Worm (Caenorhabditis elegans): ENCODE results near the gene F49E8.8.

DNA sequence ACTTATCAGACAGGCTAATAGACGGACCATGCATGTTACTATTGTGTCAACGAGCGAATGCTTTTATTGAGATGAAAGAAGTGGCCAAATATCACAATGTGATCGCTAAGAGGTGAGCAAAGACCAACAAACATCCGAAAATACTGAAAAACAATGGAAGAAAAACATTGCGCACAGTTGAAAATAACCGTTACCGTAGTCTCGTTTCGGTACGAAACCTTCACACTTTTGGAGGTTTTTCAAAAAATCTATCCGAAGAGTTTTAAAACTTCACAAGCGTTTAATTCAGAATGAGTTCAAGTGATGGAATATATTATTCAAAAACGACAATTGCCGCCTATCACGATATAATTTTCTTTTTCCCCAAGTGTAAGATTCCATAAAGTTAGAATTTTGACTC is 47.6 kb upstream of the F49E8.8 start:
- TF ChIP-seq T22C8.4 (GFP tag; IDR thresholded peaks at IDR 0.05) = no peak
- no peak for TF ChIP-seq tab-1 (GFP tag; IDR thresholded peaks at IDR 0.05)
- TF ChIP-seq cog-1 (tag; optimal IDR thresholded peaks at IDR 0.05) = no peak
- no peak for TF ChIP-seq flt-1 (GFP tag; IDR thresholded peaks at IDR 0.05)
- TF ChIP-seq klf-2 (GFP tag; conservative IDR thresholded peaks at IDR 0.05) = no peak
- TF ChIP-seq ref-1 (GFP tag; conservative IDR thresholded peaks at IDR 0.05) = no peak
- TF ChIP-seq med-1 (GFP tag; optimal IDR thresholded peaks at IDR 0.05; ENCODE audit: insufficient read depth) = no peak
- TF ChIP-seq ztf-23 (GFP tag; IDR thresholded peaks at IDR 0.05) = no peak
- no peak for TF ChIP-seq ztf-29 (GFP tag; IDR thresholded peaks at IDR 0.05)
